Worm (Caenorhabditis elegans) whole organism, young adult: Measurements from ENCODE around the gene lin-52.

Source experiments
- B0019.2 ChIP-seq: fragments of 200-800 bp; sonication (Bioruptor generic); conservative IDR thresholded peaks from 2 replicates; pipeline ENCODE4 v1.3.6; 2022; ENCODE audit warnings: missing genetic modification reagents, missing genetic modification characterization, missing compliant biosample characterization
- B0035.1 ChIP-seq: sonication (generic microtip); optimal IDR thresholded peaks from 2 replicates; lab custom pipeline; 2016; ENCODE audit warnings: missing genetic modification characterization, mild to moderate bottlenecking, missing compliant biosample characterization, missing genotype, missing genetic modification reagents
- B0336.3 ChIP-seq: fragments of 200-800 bp; sonication (Bioruptor generic); IDR thresholded peaks from 2 replicates; pipeline ENCODE4 v1.3.6; 2022; ENCODE audit warnings: missing genetic modification characterization, missing compliant biosample characterization
- F22D6.2 ChIP-seq: sonication (generic microtip); optimal IDR thresholded peaks from 2 replicates; lab custom pipeline; 2016; ENCODE audit warnings: mild to moderate bottlenecking, missing genetic modification characterization, missing compliant biosample characterization
- T07F8.4 ChIP-seq: sonication (generic microtip); optimal IDR thresholded peaks from 2 replicates; lab custom pipeline; 2016; ENCODE audit warnings: mild to moderate bottlenecking, missing genetic modification characterization, moderate library complexity, missing compliant biosample characterization
- Y53F4B.3 ChIP-seq: fragments of 200-800 bp; sonication (Bioruptor generic); IDR thresholded peaks from 2 replicates; pipeline ENCODE4 v1.3.6; 2022; ENCODE audit warnings: missing genetic modification reagents, missing genetic modification characterization, missing compliant biosample characterization
- Y53G8AR.9 ChIP-seq: fragments of 200-800 bp; sonication (Bioruptor generic); conservative IDR thresholded peaks from 2 replicates; pipeline ENCODE4 v1.3.6; 2022; ENCODE audit warnings: missing genetic modification reagents, missing genetic modification characterization, missing compliant biosample characterization
- Y56A3A.18 ChIP-seq: fragments of 200-800 bp; sonication (Bioruptor generic); IDR thresholded peaks from 2 replicates; pipeline ENCODE4 v1.3.6; 2022; ENCODE audit warnings: missing genetic modification reagents, missing genetic modification characterization, missing compliant biosample characterization
- aptf-2 ChIP-seq: fragments of 200-800 bp; sonication (Bioruptor generic); conservative IDR thresholded peaks from 2 replicates; pipeline ENCODE4 v1.3.6; 2022; ENCODE audit warnings: missing genetic modification reagents, missing genetic modification characterization, missing compliant biosample characterization
- athp-1 ChIP-seq: sonication (generic microtip); optimal IDR thresholded peaks from 2 replicates; lab custom pipeline; 2017; ENCODE audit warnings: mild to moderate bottlenecking, missing genetic modification characterization, missing compliant biosample characterization
- cebp-2 ChIP-seq: fragments of 200-800 bp; sonication (Bioruptor generic); IDR thresholded peaks from 2 replicates; pipeline ENCODE4 v1.3.6; 2022; ENCODE audit warnings: missing genetic modification characterization, missing compliant biosample characterization
- dox-1 ChIP-seq: fragments of 200-800 bp; sonication (Bioruptor generic); IDR thresholded peaks from 2 replicates; pipeline ENCODE4 v1.3.6; 2022; ENCODE audit warnings: missing genetic modification reagents, missing genetic modification characterization, missing compliant biosample characterization
- egl-44 ChIP-seq: fragments of 200-800 bp; sonication (Bioruptor generic); IDR thresholded peaks from 2 replicates; pipeline ENCODE4 v1.3.6; 2022; ENCODE audit warnings: missing genetic modification reagents, missing genetic modification characterization, missing compliant biosample characterization
- fkh-3 ChIP-seq: sonication (generic microtip); optimal IDR thresholded peaks from 2 replicates; lab custom pipeline; 2016; ENCODE audit warnings: mild to moderate bottlenecking, missing genetic modification characterization, missing compliant biosample characterization
- him-1 ChIP-seq: sonication (generic microtip); optimal IDR thresholded peaks from 2 replicates; lab custom pipeline; 2016; ENCODE audit warnings: missing genotype, missing genetic modification reagents, missing genetic modification characterization, missing compliant biosample characterization
- hmg-20 ChIP-seq: fragments of 200-800 bp; sonication (Bioruptor generic); IDR thresholded peaks from 2 replicates; pipeline ENCODE4 v1.3.6; 2022; ENCODE audit warnings: missing genetic modification reagents, missing genetic modification characterization, missing compliant biosample characterization
- lin-35 ChIP-seq, 3 experiments: fragments of 150-350 bp in 2 of 3; sonication (generic microtip) in 1 of 3; optimal IDR thresholded peaks; 2 replicates each; lab custom pipeline; 2014 to 2018; ENCODE audit warnings: missing biosample characterization in 3 of 3, missing genetic modification characterization in 3 of 3, missing genetic modification reagents in 3 of 3
- lsl-1 ChIP-seq: fragments of 200-800 bp; sonication (Bioruptor generic); optimal IDR thresholded peaks from 2 replicates; lab custom pipeline; 2018; ENCODE audit warnings: mild to moderate bottlenecking, missing genetic modification characterization, moderate library complexity, missing compliant biosample characterization
- nfya-2 ChIP-seq: fragments of 200-800 bp; sonication (Bioruptor generic); IDR thresholded peaks from 2 replicates; pipeline ENCODE4 v1.3.6; 2022; ENCODE audit warnings: missing genetic modification reagents, missing genetic modification characterization, missing compliant biosample characterization
- nhr-120 ChIP-seq: fragments of 200-800 bp; sonication (Bioruptor generic); IDR thresholded peaks from 2 replicates; pipeline ENCODE4 v1.3.6; 2022; ENCODE audit warnings: missing genetic modification characterization, missing compliant biosample characterization
- nhr-80 ChIP-seq: sonication (generic microtip); optimal IDR thresholded peaks from 2 replicates; lab custom pipeline; 2016; ENCODE audit warnings: missing genetic modification characterization, missing compliant biosample characterization
- pbrm-1 ChIP-seq: fragments of 200-800 bp; sonication (Bioruptor generic); IDR thresholded peaks from 2 replicates; pipeline ENCODE4 v1.3.6; 2022; ENCODE audit warnings: missing genetic modification reagents, missing genetic modification characterization, missing compliant biosample characterization
- pha-4 ChIP-seq: fragments of 150-350 bp; sonication (generic microtip); optimal IDR thresholded peaks from 2 replicates; lab custom pipeline; 2014; ENCODE audit warnings: missing biosample characterization, missing genetic modification reagents, missing genetic modification characterization
- rcor-1 ChIP-seq: fragments of 200-800 bp; sonication (Bioruptor generic); IDR thresholded peaks from 2 replicates; pipeline ENCODE4 v1.3.6; 2022; ENCODE audit warnings: missing genetic modification reagents, missing genetic modification characterization, missing compliant biosample characterization
- repo-1 ChIP-seq: sonication (generic microtip); optimal IDR thresholded peaks from 2 replicates; lab custom pipeline; 2017; ENCODE audit warnings: mild to moderate bottlenecking, missing genetic modification characterization, missing compliant biosample characterization
- somi-1 ChIP-seq: fragments of 200-800 bp; sonication (Bioruptor generic); optimal IDR thresholded peaks from 2 replicates; lab custom pipeline; 2018; ENCODE audit warnings: mild to moderate bottlenecking, missing genetic modification characterization, missing compliant biosample characterization
- tbx-9 ChIP-seq: sonication (generic microtip); optimal IDR thresholded peaks from 2 replicates; lab custom pipeline; 2016; ENCODE audit warnings: borderline replicate concordance, missing genetic modification characterization, inconsistent platforms, missing compliant biosample characterization
- tlf-1 ChIP-seq: fragments of 200-800 bp; sonication (Bioruptor generic); optimal IDR thresholded peaks from 2 replicates; lab custom pipeline; 2018; ENCODE audit warnings: mild to moderate bottlenecking, missing genetic modification characterization, missing compliant biosample characterization
- ztf-22 ChIP-seq: fragments of 200-800 bp; sonication (Bioruptor generic); optimal IDR thresholded peaks from 2 replicates; lab custom pipeline; 2018; ENCODE audit warnings: mild to moderate bottlenecking, missing genetic modification characterization, moderate library complexity, missing compliant biosample characterization
- ztf-3 ChIP-seq: fragments of 200-800 bp; sonication (Bioruptor generic); optimal IDR thresholded peaks from 2 replicates; lab custom pipeline; 2018; ENCODE audit warnings: mild to moderate bottlenecking, missing genetic modification characterization, missing compliant biosample characterization

The lin-52 gene

ce11 chrIII:9858061-9858460, 33.5 kb upstream of the lin-52 start:
- TF ChIP-seq nhr-80 (tag; lab: Kevin White, UChicago): peak; percentile 7
- TF ChIP-seq him-1: no peak

- TF ChIP-seq nhr-80 (tag; lab: Kevin White, UChicago): peak; percentile 51
- no peak for TF ChIP-seq Y53F4B.3 (GFP tag; lab: Robert Waterston, UW)
Measured at ce11 chrIII:9857110-9857509, 32.6 kb upstream of the lin-52 start.

ce11 chrIII:9854960-9855359, 30.4 kb upstream of the lin-52 start:
- TF ChIP-seq him-1: no peak
- TF ChIP-seq F22D6.2 (tag; lab: Kevin White, UChicago): no peak
- no peak for TF ChIP-seq Y53G8AR.9 (GFP tag; lab: Robert Waterston, UW)
- no peak for TF ChIP-seq T07F8.4 (tag; lab: Kevin White, UChicago)
- TF ChIP-seq egl-44 (GFP tag; lab: Robert Waterston, UW): no peak
- no peak for TF ChIP-seq B0035.1
- no peak for TF ChIP-seq repo-1 (tag; lab: Kevin White, UChicago)
- TF ChIP-seq rcor-1 (GFP tag; lab: Robert Waterston, UW): no peak
- TF ChIP-seq ztf-3 (GFP tag; lab: Kevin White, UChicago): no peak
- TF ChIP-seq athp-1 (tag; lab: Kevin White, UChicago): no peak

- TF ChIP-seq B0336.3 (GFP tag; lab: Robert Waterston, UW) (peak; percentile 63; the same call in 1 of the 2 replicates), Y53G8AR.9 (GFP tag; lab: Robert Waterston, UW) (0 out of 2 replicates have a peak, but pooled peaks have one; percentile 51), him-1 (peak; percentile 98), egl-44 (GFP tag; lab: Robert Waterston, UW) (no peak), aptf-2 (GFP tag; lab: Robert Waterston, UW) (no peak), nfya-2 (GFP tag; lab: Robert Waterston, UW) (no peak), nhr-120 (GFP tag; lab: Robert Waterston, UW) (no peak), hmg-20 (GFP tag; lab: Robert Waterston, UW) (no peak), cebp-2 (GFP tag; lab: Robert Waterston, UW) (no peak), lsl-1 (GFP tag; lab: Kevin White, UChicago) (no peak), ztf-22 (GFP tag; lab: Kevin White, UChicago) (no peak), Y56A3A.18 (peak; percentile 72; the same call in 1 of the 2 replicates), lin-35 (GFP tag; optimal IDR thresholded peaks at IDR 0.05; lab: Kevin White, UChicago) (peak in 1 of 3 experiments; percentile 2), B0019.2 (GFP tag; lab: Robert Waterston, UW) (no peak), somi-1 (GFP tag; lab: Kevin White, UChicago) (peak; percentile 2), tbx-9 (no peak), tlf-1 (GFP tag; lab: Kevin White, UChicago) (no peak), pha-4 (tag; lab: Kevin White, UChicago) (no peak), pbrm-1 (peak; percentile 25; the same call in 1 of the 2 replicates), repo-1 (tag; lab: Kevin White, UChicago) (peak; percentile 77)
- TF ChIP-seq, all 124 proteins: peak for 8
Measured at ce11 chrIII:9853667-9854620, 29.4 kb upstream of the lin-52 start.

ce11 chrIII:9851547-9851946, 27.0 kb upstream of the lin-52 start, which contains the start of gene K11H3.3:
Gene K11H3.3, plus strand, starts transcription at chrIII:9851854.
- TF ChIP-seq dox-1 (GFP tag; lab: Robert Waterston, UW) (0 out of 2 replicates have a peak, but pooled peaks have one; percentile 5), fkh-3 (no peak)
